Fruit fly (Drosophila melanogaster) whole organism, wandering third instar larva: ENCODE results near the gene Rph.

Source experiments
- Abd-B ChIP-seq: fragments of >200 bp; optimal IDR thresholded peaks from 2 replicates; lab custom pipeline; 2017; ENCODE audit warnings: missing biosample characterization, missing genetic modification characterization
- CG32264 ChIP-seq: fragments of 200-800 bp; sonication (Bioruptor generic); optimal IDR thresholded peaks from 2 replicates; lab custom pipeline; 2016; ENCODE audit warnings: missing biosample characterization, missing genetic modification characterization
- CG9705 ChIP-seq: fragments of 200-800 bp; sonication (Bioruptor generic); optimal IDR thresholded peaks from 2 replicates; lab custom pipeline; 2018; ENCODE audit warnings: missing biosample characterization, mild to moderate bottlenecking, missing genetic modification characterization
- CrebA ChIP-seq: fragments of 200-800 bp; sonication (Bioruptor generic); optimal IDR thresholded peaks from 2 replicates; lab custom pipeline; 2016; ENCODE audit warnings: missing biosample characterization, mild to moderate bottlenecking, missing genetic modification characterization, borderline replicate concordance
- Dfd ChIP-seq: fragments of >200 bp; optimal IDR thresholded peaks from 2 replicates; lab custom pipeline; 2017; ENCODE audit warnings: missing biosample characterization, missing genetic modification characterization
- Dif ChIP-seq: fragments of 200-275, 200-300 bp; sonication (Bioruptor generic); optimal IDR thresholded peaks from 2 replicates; lab custom pipeline; 2018; ENCODE audit warnings: missing biosample characterization, missing genetic modification characterization; ENCODE audit not compliant: partially characterized antibody
- GATAd ChIP-seq: sonication (Bioruptor generic); optimal IDR thresholded peaks from 2 replicates; lab custom pipeline; 2016; ENCODE audit warnings: missing biosample characterization, missing genetic modification characterization
- HLH106 ChIP-seq: fragments of 200-800 bp; optimal IDR thresholded peaks from 3 replicates; lab custom pipeline; 2019; ENCODE audit warnings: missing biosample characterization, mild to moderate bottlenecking, missing genetic modification characterization, moderate library complexity
- Hnf4 ChIP-seq: fragments of 200-800 bp; sonication (Bioruptor generic); optimal IDR thresholded peaks from 2 replicates; lab custom pipeline; 2016; ENCODE audit warnings: missing biosample characterization, mild to moderate bottlenecking, missing genetic modification characterization
- Hr78 ChIP-seq: fragments of >200 bp; optimal IDR thresholded peaks from 2 replicates; lab custom pipeline; 2017; ENCODE audit warnings: missing biosample characterization, missing genetic modification characterization
- Hr83 ChIP-seq: fragments of 200-300 bp; sonication (Bioruptor generic); optimal IDR thresholded peaks from 2 replicates; lab custom pipeline; 2016; ENCODE audit warnings: missing biosample characterization, mild to moderate bottlenecking, missing genetic modification characterization, moderate library complexity; ENCODE audit not compliant: poor library complexity, severe bottlenecking
- Jra ChIP-seq: sonication (Bioruptor generic); optimal IDR thresholded peaks from 2 replicates; lab custom pipeline; 2016; ENCODE audit warnings: missing biosample characterization, missing genetic modification characterization
- Mio ChIP-seq: sonication (Bioruptor generic); optimal IDR thresholded peaks from 2 replicates; lab custom pipeline; 2016; ENCODE audit warnings: missing biosample characterization, missing genetic modification characterization
- Myc ChIP-seq: fragments of >200 bp; optimal IDR thresholded peaks from 2 replicates; lab custom pipeline; 2017
- N ChIP-seq: fragments of >200 bp; optimal IDR thresholded peaks from 2 replicates; lab custom pipeline; 2018; ENCODE audit warnings: missing biosample characterization, missing external identifiers, missing genetic modification characterization
- OdsH ChIP-seq: fragments of 200-800 bp; sonication (Bioruptor generic); optimal IDR thresholded peaks from 2 replicates; lab custom pipeline; 2016; ENCODE audit warnings: missing biosample characterization, mild to moderate bottlenecking, missing genetic modification characterization
- Rel ChIP-seq, 2 experiments: fragments of 200-800 bp; sonication (Bioruptor generic) in 1 of 2; optimal IDR thresholded peaks; 2 replicates in 1 of 2; 3 replicates in 1 of 2; lab custom pipeline; 2016 to 2019; ENCODE audit warnings: mild to moderate bottlenecking in 2 of 2, missing biosample characterization in 2 of 2, missing genetic modification characterization in 2 of 2, moderate library complexity in 1 of 2
- Sp1 ChIP-seq: fragments of 200-800 bp; sonication (Bioruptor generic); optimal IDR thresholded peaks from 3 replicates; lab custom pipeline; 2019; ENCODE audit warnings: missing biosample characterization, mild to moderate bottlenecking, missing genetic modification characterization, moderate library complexity
- Vsx2 ChIP-seq: fragments of 200-300, 225-300 bp; sonication (Bioruptor generic); optimal IDR thresholded peaks from 2 replicates; lab custom pipeline; 2018; ENCODE audit warnings: missing biosample characterization, missing genetic modification characterization; ENCODE audit not compliant: partially characterized antibody
- br ChIP-seq: fragments of 200-800 bp; sonication (Bioruptor generic); optimal IDR thresholded peaks from 2 replicates; lab custom pipeline; 2016; ENCODE audit warnings: missing biosample characterization, missing genetic modification characterization
- dl ChIP-seq, 2 experiments: fragments of 175-275, 200-275 bp in 1 of 2; fragments of 200-275 bp in 1 of 2; sonication (Bioruptor generic); optimal IDR thresholded peaks; lab custom pipeline; 2018; ENCODE audit warnings: mild to moderate bottlenecking in 2 of 2, missing biosample characterization in 2 of 2, missing genetic modification characterization in 2 of 2, moderate library complexity in 2 of 2; ENCODE audit not compliant: partially characterized antibody in 2 of 2, insufficient read depth in 1 of 2
- dmrt93B ChIP-seq: fragments of 200-800 bp; sonication (Bioruptor generic); optimal IDR thresholded peaks from 2 replicates; lab custom pipeline; 2018; ENCODE audit warnings: missing biosample characterization, mild to moderate bottlenecking, missing genetic modification characterization
- dsf ChIP-seq: sonication (Bioruptor generic); optimal IDR thresholded peaks from 2 replicates; lab custom pipeline; 2016; ENCODE audit warnings: missing biosample characterization, missing genetic modification characterization, borderline replicate concordance
- ey ChIP-seq: fragments of 200-800 bp; sonication (Bioruptor generic); optimal IDR thresholded peaks from 2 replicates; lab custom pipeline; 2016; ENCODE audit warnings: missing biosample characterization, missing genetic modification characterization
- foxo ChIP-seq, 2 experiments: fragments of 200-800 bp; sonication (Bioruptor generic); optimal IDR thresholded peaks; 2 replicates in 1 of 2; 3 replicates in 1 of 2; lab custom pipeline; 2016 to 2017; ENCODE audit warnings: missing biosample characterization in 2 of 2, missing genetic modification characterization in 2 of 2
- fru ChIP-seq: fragments of 200-800 bp; sonication (Bioruptor generic); optimal IDR thresholded peaks from 3 replicates; lab custom pipeline; 2016; ENCODE audit warnings: missing biosample characterization, mild to moderate bottlenecking, missing genetic modification characterization
- h ChIP-seq: fragments of 200-800 bp; sonication (Bioruptor generic); optimal IDR thresholded peaks from 3 replicates; lab custom pipeline; 2016; ENCODE audit warnings: missing biosample characterization, mild to moderate bottlenecking, missing genetic modification characterization
- jim ChIP-seq: fragments of 175-275, 200-325 bp; sonication (Bioruptor generic); optimal IDR thresholded peaks from 2 replicates; lab custom pipeline; 2016; ENCODE audit warnings: missing biosample characterization, mild to moderate bottlenecking, missing genetic modification characterization
- lola ChIP-seq: fragments of >200 bp; optimal IDR thresholded peaks from 2 replicates; lab custom pipeline; 2017; ENCODE audit warnings: missing biosample characterization, missing genetic modification characterization
- pan ChIP-seq: fragments of >200 bp; optimal IDR thresholded peaks from 2 replicates; lab custom pipeline; 2017
- psq ChIP-seq: fragments of 200-800 bp; sonication (Bioruptor generic); optimal IDR thresholded peaks from 3 replicates; lab custom pipeline; 2017; ENCODE audit warnings: missing biosample characterization, mild to moderate bottlenecking, missing genetic modification characterization, moderate library complexity
- rgr ChIP-seq: fragments of 200-800 bp; sonication (Bioruptor generic); optimal IDR thresholded peaks from 3 replicates; lab custom pipeline; 2016; ENCODE audit warnings: missing biosample characterization, mild to moderate bottlenecking, missing genetic modification characterization
- sage ChIP-seq: fragments of 200-800 bp; sonication (Bioruptor generic); optimal IDR thresholded peaks from 2 replicates; lab custom pipeline; 2016; ENCODE audit warnings: missing biosample characterization, mild to moderate bottlenecking, missing genetic modification characterization
- sv ChIP-seq: fragments of 200-800 bp; sonication (Bioruptor generic); optimal IDR thresholded peaks from 3 replicates; lab custom pipeline; 2016; ENCODE audit warnings: missing biosample characterization, missing genetic modification characterization
- tai ChIP-seq: sonication (Bioruptor generic); optimal IDR thresholded peaks from 2 replicates; lab custom pipeline; 2016; ENCODE audit warnings: missing biosample characterization, missing genetic modification characterization
- usp ChIP-seq: fragments of >200 bp; optimal IDR thresholded peaks from 2 replicates; lab custom pipeline; 2017; ENCODE audit warnings: missing biosample characterization, missing genetic modification characterization
- woc ChIP-seq: sonication (Bioruptor generic); optimal IDR thresholded peaks from 2 replicates; lab custom pipeline; 2016; ENCODE audit warnings: missing biosample characterization, mild to moderate bottlenecking, missing genetic modification characterization

Rph gene

DNA sequence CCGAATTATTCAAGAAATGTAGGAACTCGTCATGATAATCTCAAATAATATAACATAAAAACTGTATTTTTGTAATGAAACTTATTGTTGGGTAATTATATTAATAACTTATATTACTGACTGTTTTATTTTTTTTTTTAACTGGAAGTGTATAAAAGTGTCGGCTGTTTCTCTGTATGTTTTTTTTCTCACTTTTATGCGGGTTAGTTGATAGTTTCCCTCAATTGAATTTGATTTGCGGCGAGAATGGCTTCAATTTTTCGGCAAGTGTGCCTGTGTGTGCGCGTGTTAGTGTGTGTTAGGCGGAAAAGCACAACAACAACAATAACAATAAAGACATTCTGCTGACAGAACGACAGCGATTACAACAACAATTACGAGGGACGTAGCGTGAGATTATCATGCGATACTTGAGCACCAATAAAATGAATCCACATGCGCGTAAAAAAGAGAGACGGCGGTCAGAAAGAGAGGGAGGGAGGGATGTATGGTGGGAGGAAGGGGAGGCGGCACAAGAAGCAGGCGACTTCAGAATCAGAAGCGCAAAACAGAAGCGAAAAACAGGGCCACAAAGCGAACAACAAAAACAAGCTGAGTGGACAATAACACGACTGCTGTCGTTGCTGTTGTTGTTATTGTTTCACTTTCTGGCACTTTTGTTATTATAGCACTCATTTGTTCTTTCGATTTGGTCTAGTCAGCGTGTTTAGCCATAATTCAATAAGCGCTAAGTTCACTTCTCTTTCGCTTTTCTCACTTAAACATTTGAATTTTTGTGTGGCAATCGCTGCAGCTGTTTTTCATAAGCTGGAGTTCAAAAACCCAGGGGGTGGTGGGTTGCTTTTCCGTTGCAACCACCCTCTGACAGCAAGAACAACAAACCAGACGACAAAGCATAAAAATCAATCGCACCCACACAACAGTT is 5.8 kb upstream of the Rph start:
- TF ChIP-seq CrebA (GFP tag; lab: Kevin White, UChicago) (no peak), Hr83 (GFP tag; lab: Kevin White, UChicago) (peak; percentile 52), HLH106 (tag; lab: Kevin White, UChicago) (peak; percentile 43), CG9705 (GFP tag; lab: Kevin White, UChicago) (no peak), rgr (GFP tag; lab: Kevin White, UChicago) (no peak), Rel (GFP tag; optimal IDR thresholded peaks at IDR 0.05; lab: Kevin White, UChicago) (no peak), Rel (tag; optimal IDR thresholded peaks at IDR 0.05; lab: Kevin White, UChicago) (peak; percentile 53), Sp1 (GFP tag; lab: Kevin White, UChicago) (peak; percentile 17), tai (no peak), Jra (no peak), Mio (GFP tag; lab: Kevin White, UChicago) (no peak), woc (GFP tag; lab: Kevin White, UChicago) (peak; percentile 3), usp (GFP tag; lab: Kevin White, UChicago) (no peak), OdsH (no peak), sage (GFP tag; lab: Kevin White, UChicago) (no peak), Dfd (no peak), CG32264 (GFP tag; lab: Kevin White, UChicago) (no peak), lola (GFP tag; lab: Kevin White, UChicago) (no peak), Hnf4 (no peak), ey (GFP tag; lab: Kevin White, UChicago) (no peak), jim (GFP tag; lab: Kevin White, UChicago) (peak; percentile 44), Dif (no peak), dsf (GFP tag; lab: Kevin White, UChicago) (no peak), Myc (no peak), fru (GFP tag; lab: Kevin White, UChicago) (peak; percentile 20), dl (GFP tag; optimal IDR thresholded peaks at IDR 0.05; lab: Kevin White, UChicago; ENCODE audit: insufficient read depth in 1 of 2, partially characterized antibody in 2 of 2) (peak in 1 of 2 experiments; percentile 29), Vsx2 (no peak), Hr78 (GFP tag; lab: Kevin White, UChicago) (no peak), pan (lab: Kevin White, UChicago) (no peak), N (no peak), foxo (GFP tag; optimal IDR thresholded peaks at IDR 0.05; lab: Kevin White, UChicago) (no peak), dmrt93B (GFP tag; lab: Kevin White, UChicago) (no peak), psq (GFP tag; lab: Kevin White, UChicago) (peak; percentile 98), br (GFP tag; lab: Kevin White, UChicago) (peak; percentile 28), h (GFP tag; lab: Kevin White, UChicago) (peak; percentile 25), sv (GFP tag; lab: Kevin White, UChicago) (no peak)
- TF ChIP-seq, all 38 proteins: peak for 11

DNA sequence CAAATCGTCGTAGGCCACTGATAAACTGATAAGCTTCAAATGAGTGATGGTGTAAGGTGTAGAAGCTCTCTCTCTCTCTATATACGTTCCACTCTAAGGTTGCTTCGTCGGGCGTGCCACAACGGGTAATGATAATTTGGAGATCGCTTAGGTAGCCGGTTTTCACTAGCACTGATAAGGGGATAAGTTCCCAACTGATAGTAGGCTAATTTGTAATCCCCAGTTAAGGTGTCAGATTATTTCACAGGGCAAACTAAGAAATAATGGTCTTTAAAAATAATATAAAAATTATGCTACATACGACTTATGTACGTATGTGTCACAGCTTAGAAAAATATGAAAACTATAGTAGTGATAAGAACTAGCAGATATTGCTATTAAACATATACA is 5.1 kb upstream of the Rph start:
- TF ChIP-seq Abd-B (GFP tag; lab: Kevin White, UChicago) = no peak
- TF ChIP-seq dl (GFP tag; optimal IDR thresholded peaks at IDR 0.05; lab: Kevin White, UChicago; ENCODE audit: insufficient read depth in 1 of 2, partially characterized antibody in 2 of 2) = no peak
- TF ChIP-seq usp (GFP tag; lab: Kevin White, UChicago) = no peak
- no peak for TF ChIP-seq Sp1 (GFP tag; lab: Kevin White, UChicago)
- no peak for TF ChIP-seq psq (GFP tag; lab: Kevin White, UChicago)
- no peak for TF ChIP-seq Hr78 (GFP tag; lab: Kevin White, UChicago)
- TF ChIP-seq woc (GFP tag; lab: Kevin White, UChicago) = no peak
- no peak for TF ChIP-seq fru (GFP tag; lab: Kevin White, UChicago)
- TF ChIP-seq GATAd (GFP tag; lab: Kevin White, UChicago) = no peak
- no peak for TF ChIP-seq foxo (GFP tag; optimal IDR thresholded peaks at IDR 0.05; lab: Kevin White, UChicago)
- TF ChIP-seq Vsx2 = no peak
- no peak for TF ChIP-seq CG9705 (GFP tag; lab: Kevin White, UChicago)
- no peak for TF ChIP-seq HLH106 (tag; lab: Kevin White, UChicago)
- no peak for TF ChIP-seq CG32264 (GFP tag; lab: Kevin White, UChicago)
- TF ChIP-seq br (GFP tag; lab: Kevin White, UChicago) = no peak
- no peak for TF ChIP-seq rgr (GFP tag; lab: Kevin White, UChicago)
- no peak for TF ChIP-seq Mio (GFP tag; lab: Kevin White, UChicago)
- TF ChIP-seq dmrt93B (GFP tag; lab: Kevin White, UChicago) = no peak
- TF ChIP-seq OdsH = no peak
- TF ChIP-seq dsf (GFP tag; lab: Kevin White, UChicago) = no peak
